Fruit fly (Drosophila melanogaster) whole organism, prepupa: ENCODE data around the gene Cyp310a1.
A peak's percentile ranks its signal among the peaks of the same experiment; 100 is the strongest.

Experiments
- CG7368 ChIP-seq: fragments of 200-800 bp; sonication (Bioruptor generic); optimal IDR thresholded peaks from 3 replicates; lab custom pipeline; 2016; ENCODE audit warnings: missing biosample characterization, missing genetic modification characterization
- Eip93F ChIP-seq: fragments of 200-800 bp; sonication (Bioruptor generic); optimal IDR thresholded peaks from 2 replicates; lab custom pipeline; 2016; ENCODE audit warnings: missing biosample characterization, mild to moderate bottlenecking, missing genetic modification characterization

- no peak for TF ChIP-seq CG7368 (GFP tag; lab: Kevin White, UChicago)
- peak; percentile 21 for TF ChIP-seq Eip93F
These were observed 25.3 kb upstream of the Cyp310a1 start for dm6 chr2L:18677910-18678639.
